Fruit fly (Drosophila melanogaster) whole organism, adult: ENCODE measurements around the gene DopEcR.

Source experiments
- CG11617 ChIP-seq: fragments of 200-800 bp; sonication (Bioruptor generic); optimal IDR thresholded peaks from 2 replicates; lab custom pipeline; 2017; ENCODE audit warnings: mild to moderate bottlenecking, missing biosample characterization, missing genetic modification reagents, missing genetic modification characterization
- CG12768 ChIP-seq: fragments of 200-800 bp; sonication (Bioruptor generic); optimal IDR thresholded peaks from 2 replicates; lab custom pipeline; 2017; ENCODE audit warnings: missing biosample characterization, missing genetic modification characterization, mild to moderate bottlenecking, moderate library complexity, missing genetic modification reagents
- CG14711 ChIP-seq: fragments of 200-800 bp; sonication (Bioruptor generic); optimal IDR thresholded peaks from 2 replicates; lab custom pipeline; 2018; ENCODE audit warnings: missing biosample characterization, mild to moderate bottlenecking, missing genetic modification characterization, moderate library complexity
- CG1620 ChIP-seq: fragments of 200-800 bp; sonication (Bioruptor generic); optimal IDR thresholded peaks from 2 replicates; lab custom pipeline; 2016; ENCODE audit warnings: missing biosample characterization, missing genetic modification characterization
- CG33017 ChIP-seq: fragments of 200-800 bp; sonication (Bioruptor generic); optimal IDR thresholded peaks from 2 replicates; lab custom pipeline; 2018; ENCODE audit warnings: missing biosample characterization, mild to moderate bottlenecking, missing genetic modification characterization, moderate library complexity
- CG5204 ChIP-seq: fragments of 200-800 bp; sonication (Bioruptor generic); optimal IDR thresholded peaks from 2 replicates; lab custom pipeline; 2016; ENCODE audit warnings: missing biosample characterization, missing genetic modification characterization
- CG7045 ChIP-seq: fragments of 200-800 bp; sonication (Bioruptor generic); optimal IDR thresholded peaks from 2 replicates; lab custom pipeline; 2017; ENCODE audit warnings: missing biosample characterization, mild to moderate bottlenecking, missing genetic modification characterization
- CG7101 ChIP-seq: fragments of 200-800 bp; sonication (Bioruptor generic); optimal IDR thresholded peaks from 2 replicates; lab custom pipeline; 2018; ENCODE audit warnings: missing biosample characterization, mild to moderate bottlenecking, missing genetic modification characterization, moderate library complexity
- Clk ChIP-seq: fragments of 200-800 bp; sonication (Bioruptor generic); optimal IDR thresholded peaks from 2 replicates; lab custom pipeline; 2017; ENCODE audit warnings: missing biosample characterization, missing genetic modification characterization
- Crg-1 ChIP-seq: fragments of 200-800 bp; sonication (Bioruptor generic); optimal IDR thresholded peaks from 2 replicates; lab custom pipeline; 2016; ENCODE audit warnings: missing biosample characterization, missing genetic modification characterization
- Hr96 ChIP-seq: fragments of 200-800 bp; sonication (Bioruptor generic); optimal IDR thresholded peaks from 2 replicates; lab custom pipeline; 2016; ENCODE audit warnings: missing biosample characterization, missing genetic modification characterization
- Mnt ChIP-seq: fragments of 200-800 bp; sonication (Bioruptor generic); optimal IDR thresholded peaks from 2 replicates; lab custom pipeline; 2016; ENCODE audit warnings: missing biosample characterization, mild to moderate bottlenecking, missing genetic modification characterization
- bab1 ChIP-seq: fragments of 200-800 bp; sonication (Bioruptor generic); optimal IDR thresholded peaks from 3 replicates; lab custom pipeline; 2019; ENCODE audit warnings: missing biosample characterization, mild to moderate bottlenecking, missing genetic modification characterization, moderate library complexity
- cic ChIP-seq: fragments of 200-800 bp; sonication (Bioruptor generic); optimal IDR thresholded peaks from 2 replicates; lab custom pipeline; 2017; ENCODE audit warnings: missing biosample characterization, mild to moderate bottlenecking, missing genetic modification characterization, moderate library complexity
- cnc ChIP-seq, 2 experiments: fragments of >200 bp; optimal IDR thresholded peaks; 2 replicates each; lab custom pipeline; 2017
- kay ChIP-seq: fragments of 200-800 bp; sonication (Bioruptor generic); peaks from one replicate; lab custom pipeline; 2016; ENCODE audit warnings: missing biosample characterization, missing genetic modification characterization, borderline replicate concordance
- ovo ChIP-seq: fragments of 200-800 bp; sonication (Bioruptor generic); optimal IDR thresholded peaks from 2 replicates; lab custom pipeline; 2016; ENCODE audit warnings: missing biosample characterization, missing genetic modification characterization
- pad ChIP-seq: fragments of 200-800 bp; sonication (Bioruptor generic); optimal IDR thresholded peaks from 3 replicates; lab custom pipeline; 2017; ENCODE audit warnings: missing biosample characterization, missing genetic modification characterization, mild to moderate bottlenecking, moderate library complexity, missing genetic modification reagents
- tj ChIP-seq: fragments of 200-800 bp; sonication (Bioruptor generic); optimal IDR thresholded peaks from 3 replicates; lab custom pipeline; 2017; ENCODE audit warnings: missing biosample characterization, mild to moderate bottlenecking, missing genetic modification characterization, moderate library complexity
- toe ChIP-seq: fragments of 200-800 bp; sonication (Bioruptor generic); optimal IDR thresholded peaks from 2 replicates; lab custom pipeline; 2016; ENCODE audit warnings: missing biosample characterization, missing genetic modification characterization

DopEcR gene

DNA sequence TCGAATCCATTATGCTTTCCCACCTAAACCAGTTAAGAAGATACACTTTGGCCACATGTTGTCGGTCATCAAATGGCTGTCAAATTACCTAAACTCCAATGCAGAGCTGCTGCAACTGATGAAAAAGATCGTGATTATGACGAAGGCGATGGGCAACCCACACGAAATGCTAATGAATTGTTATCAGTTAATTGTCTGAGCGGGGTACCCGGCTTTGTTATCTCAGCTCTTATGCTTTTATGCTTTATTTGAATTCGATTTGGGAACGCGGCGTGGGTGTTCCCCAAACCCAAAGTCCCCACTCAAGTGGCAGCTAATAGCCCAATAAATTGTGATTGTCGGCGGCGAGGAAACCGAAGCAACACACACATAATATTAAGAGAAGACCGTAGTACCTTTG is 2.4 kb upstream of the DopEcR start:
- no peak for TF ChIP-seq CG1620 (GFP tag; lab: Kevin White, UChicago)
- no peak for TF ChIP-seq Crg-1 (GFP tag; lab: Kevin White, UChicago)
- TF ChIP-seq cic (GFP tag; lab: Kevin White, UChicago) = no peak
- TF ChIP-seq kay (GFP tag; lab: Kevin White, UChicago) = no peak
- no peak for TF ChIP-seq CG12768
- TF ChIP-seq ovo (GFP tag; lab: Kevin White, UChicago) = no peak
- no peak for TF ChIP-seq Hr96 (GFP tag; lab: Kevin White, UChicago)
- no peak for TF ChIP-seq CG14711 (tag; lab: Kevin White, UChicago)
- TF ChIP-seq CG11617 (GFP tag; lab: Kevin White, UChicago) = no peak
- TF ChIP-seq bab1 = no peak
- TF ChIP-seq toe (GFP tag; lab: Kevin White, UChicago) = no peak
- no peak for TF ChIP-seq CG7045 (GFP tag; lab: Kevin White, UChicago)
- TF ChIP-seq CG7101 (tag; lab: Kevin White, UChicago) = no peak
- TF ChIP-seq Clk (GFP tag; lab: Kevin White, UChicago) = no peak
- no peak for TF ChIP-seq CG5204 (GFP tag; lab: Kevin White, UChicago)
- TF ChIP-seq tj = no peak
- TF ChIP-seq pad (GFP tag; lab: Kevin White, UChicago) = no peak

DNA sequence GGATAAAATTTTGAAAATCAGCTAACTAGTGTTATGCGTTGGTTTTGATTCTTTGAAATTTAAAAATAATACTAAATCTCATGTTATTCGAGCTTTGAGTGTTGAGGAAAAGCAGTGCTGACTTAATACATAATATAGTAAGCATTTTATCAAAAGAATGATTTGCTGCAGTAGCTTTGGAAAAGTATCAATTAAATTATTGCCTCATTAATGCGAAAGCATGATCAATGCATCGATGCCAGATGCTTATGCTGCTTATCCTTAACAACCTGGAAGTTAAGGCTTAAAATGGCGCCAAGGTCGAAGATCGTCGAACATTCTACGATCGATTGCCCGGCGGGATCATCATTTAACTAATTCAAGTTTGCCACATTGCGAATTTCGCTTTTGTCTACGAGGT is 1.3 kb upstream of the DopEcR start, which contains the start of gene CG32240:
TSS of gene CG32240 (minus strand) at position 101 of the 400 bp plus-strand sequence.
- TF ChIP-seq cnc (optimal IDR thresholded peaks at IDR 0.05; lab: Kevin White, UChicago) (no peak), CG7045 (GFP tag; lab: Kevin White, UChicago) (no peak), Mnt (GFP tag; lab: Kevin White, UChicago) (no peak), CG1620 (GFP tag; lab: Kevin White, UChicago) (no peak), tj (no peak)

DNA sequence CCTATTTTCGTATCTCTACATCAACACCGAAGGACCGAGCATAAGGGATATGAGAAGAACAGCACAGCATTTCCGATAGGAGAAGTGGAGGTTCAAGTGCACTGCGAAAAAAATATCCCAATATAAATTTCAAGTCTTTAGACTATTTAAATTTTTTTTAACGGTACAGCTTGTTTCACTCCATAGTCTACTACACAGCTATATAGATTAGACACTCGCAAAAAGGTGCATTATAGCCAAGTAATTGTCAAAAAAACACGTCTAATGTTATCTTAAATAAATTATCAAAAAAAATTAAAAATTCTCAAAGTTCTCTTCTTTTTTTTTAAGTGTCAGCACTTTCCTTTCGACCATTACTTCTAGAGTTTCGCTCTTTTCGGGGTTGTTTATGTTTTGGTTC is 1.3 kb downstream of the DopEcR start:
- TF ChIP-seq CG33017 = no peak
- TF ChIP-seq Crg-1 (GFP tag; lab: Kevin White, UChicago) = no peak
- TF ChIP-seq kay (GFP tag; lab: Kevin White, UChicago) = no peak
- TF ChIP-seq tj = no peak
- TF ChIP-seq cic (GFP tag; lab: Kevin White, UChicago) = no peak
- TF ChIP-seq CG7101 (tag; lab: Kevin White, UChicago) = no peak
- no peak for TF ChIP-seq cnc (optimal IDR thresholded peaks at IDR 0.05; lab: Kevin White, UChicago)
- no peak for TF ChIP-seq CG12768
- TF ChIP-seq CG5204 (GFP tag; lab: Kevin White, UChicago) = no peak
- no peak for TF ChIP-seq CG14711 (tag; lab: Kevin White, UChicago)
- TF ChIP-seq bab1 = no peak
- TF ChIP-seq toe (GFP tag; lab: Kevin White, UChicago) = no peak
- TF ChIP-seq CG1620 (GFP tag; lab: Kevin White, UChicago) = no peak
- no peak for TF ChIP-seq Mnt (GFP tag; lab: Kevin White, UChicago)
- no peak for TF ChIP-seq CG11617 (GFP tag; lab: Kevin White, UChicago)
- no peak for TF ChIP-seq Clk (GFP tag; lab: Kevin White, UChicago)

DNA sequence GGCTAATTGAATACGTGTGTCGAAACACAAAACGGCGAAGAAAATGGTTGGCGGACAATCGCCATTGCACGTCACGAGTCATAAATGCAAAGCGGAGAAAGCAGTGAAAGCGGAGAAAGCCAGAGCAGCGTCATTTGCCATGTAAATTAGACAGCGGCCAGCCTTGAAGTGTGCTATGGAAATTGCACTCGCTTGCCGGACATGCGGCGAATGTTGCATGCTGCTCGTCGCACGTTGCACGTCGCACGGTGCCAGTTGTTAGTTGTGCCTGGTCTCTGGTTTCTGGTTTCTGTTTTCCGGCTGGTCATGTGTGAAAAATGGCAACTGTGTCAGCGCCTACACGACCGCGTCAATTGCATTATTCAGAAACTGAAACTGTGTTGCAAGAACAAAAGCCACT is 2.7 kb downstream of the DopEcR start:
- no peak for TF ChIP-seq CG33017
- TF ChIP-seq ovo (GFP tag; lab: Kevin White, UChicago) = no peak
- TF ChIP-seq toe (GFP tag; lab: Kevin White, UChicago) = no peak
- no peak for TF ChIP-seq CG12768
- TF ChIP-seq CG14711 (tag; lab: Kevin White, UChicago) = no peak
- TF ChIP-seq bab1 = no peak
- no peak for TF ChIP-seq pad (GFP tag; lab: Kevin White, UChicago)
- TF ChIP-seq Crg-1 (GFP tag; lab: Kevin White, UChicago) = no peak
- TF ChIP-seq Hr96 (GFP tag; lab: Kevin White, UChicago) = no peak
- TF ChIP-seq CG11617 (GFP tag; lab: Kevin White, UChicago) = no peak
- no peak for TF ChIP-seq CG7101 (tag; lab: Kevin White, UChicago)
- TF ChIP-seq CG5204 (GFP tag; lab: Kevin White, UChicago) = no peak
- TF ChIP-seq CG7045 (GFP tag; lab: Kevin White, UChicago) = no peak
- TF ChIP-seq Clk (GFP tag; lab: Kevin White, UChicago) = no peak
- no peak for TF ChIP-seq kay (GFP tag; lab: Kevin White, UChicago)
- TF ChIP-seq cnc (optimal IDR thresholded peaks at IDR 0.05; lab: Kevin White, UChicago) = no peak
- TF ChIP-seq tj = no peak
- no peak for TF ChIP-seq Mnt (GFP tag; lab: Kevin White, UChicago)
- no peak for TF ChIP-seq cic (GFP tag; lab: Kevin White, UChicago)

DNA sequence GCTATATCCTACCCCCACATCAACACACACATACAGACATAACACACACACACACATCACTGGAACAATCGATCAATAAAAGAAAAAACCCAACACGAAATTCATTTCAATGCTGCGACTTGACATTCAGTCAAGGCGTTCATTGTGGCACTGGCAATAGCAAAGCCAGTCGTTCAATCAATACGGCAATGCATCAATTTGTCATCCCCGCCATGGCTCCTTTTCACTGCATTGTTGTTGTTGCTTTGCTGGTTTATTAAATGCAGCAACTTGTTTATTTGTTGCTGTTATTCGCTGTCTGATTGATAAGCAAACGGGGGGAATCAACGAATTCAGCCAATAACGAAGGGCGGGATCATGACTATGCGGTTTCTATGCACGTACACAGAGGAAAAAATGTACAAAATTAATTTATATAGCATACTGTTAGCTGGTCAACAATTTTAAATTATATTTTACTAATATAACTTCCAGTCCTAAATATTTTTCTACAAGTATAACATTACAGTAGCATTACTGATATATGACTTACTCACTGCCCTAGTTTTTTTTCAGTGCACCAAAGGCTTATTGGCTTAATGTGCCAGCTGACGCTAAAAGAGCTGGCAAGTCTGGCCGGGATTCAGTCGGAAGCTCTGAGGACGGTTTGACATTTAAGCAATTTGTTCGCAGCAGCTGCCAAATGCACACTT is 4.4 kb downstream of the DopEcR start:
- TF ChIP-seq CG11617 (GFP tag; lab: Kevin White, UChicago) = no peak
- TF ChIP-seq pad (GFP tag; lab: Kevin White, UChicago) = no peak
- TF ChIP-seq CG14711 (tag; lab: Kevin White, UChicago) = no peak
- TF ChIP-seq Mnt (GFP tag; lab: Kevin White, UChicago) = no peak
- TF ChIP-seq CG5204 (GFP tag; lab: Kevin White, UChicago) = no peak
- no peak for TF ChIP-seq Crg-1 (GFP tag; lab: Kevin White, UChicago)
- no peak for TF ChIP-seq Clk (GFP tag; lab: Kevin White, UChicago)
- TF ChIP-seq CG33017 = no peak
- no peak for TF ChIP-seq kay (GFP tag; lab: Kevin White, UChicago)
- TF ChIP-seq CG1620 (GFP tag; lab: Kevin White, UChicago) = no peak
- no peak for TF ChIP-seq bab1
- TF ChIP-seq CG7101 (tag; lab: Kevin White, UChicago) = no peak
- no peak for TF ChIP-seq toe (GFP tag; lab: Kevin White, UChicago)
- no peak for TF ChIP-seq CG7045 (GFP tag; lab: Kevin White, UChicago)
- no peak for TF ChIP-seq CG12768
- no peak for TF ChIP-seq cic (GFP tag; lab: Kevin White, UChicago)
- TF ChIP-seq cnc (optimal IDR thresholded peaks at IDR 0.05; lab: Kevin White, UChicago) = no peak
- no peak for TF ChIP-seq Hr96 (GFP tag; lab: Kevin White, UChicago)
- TF ChIP-seq tj = no peak
- no peak for TF ChIP-seq ovo (GFP tag; lab: Kevin White, UChicago)
